Worm (Caenorhabditis elegans) whole organism, L4/young adult: ENCODE data around the gene ZK546.2.
"Not testable (repeated sequence)": the region's sequence is repeated elsewhere in the genome, so short reads cannot be mapped to it uniquely, and the experiment has no call there.

Experiments used
- W03F9.2 ChIP-seq: fragments of 150-350 bp; optimal IDR thresholded peaks from 2 replicates; lab custom pipeline; 2014; ENCODE audit warnings: missing biosample characterization, missing genetic modification characterization
- dao-5 ChIP-seq: sonication (generic microtip); optimal IDR thresholded peaks from 2 replicates; lab custom pipeline; 2016; ENCODE audit warnings: missing genotype, missing genetic modification characterization, moderate library complexity, missing compliant biosample characterization
- him-1 ChIP-seq: sonication (generic microtip); optimal IDR thresholded peaks from 2 replicates; lab custom pipeline; 2016; ENCODE audit warnings: missing genotype, missing genetic modification reagents, missing genetic modification characterization, missing compliant biosample characterization

ZK546.2 gene

DNA sequence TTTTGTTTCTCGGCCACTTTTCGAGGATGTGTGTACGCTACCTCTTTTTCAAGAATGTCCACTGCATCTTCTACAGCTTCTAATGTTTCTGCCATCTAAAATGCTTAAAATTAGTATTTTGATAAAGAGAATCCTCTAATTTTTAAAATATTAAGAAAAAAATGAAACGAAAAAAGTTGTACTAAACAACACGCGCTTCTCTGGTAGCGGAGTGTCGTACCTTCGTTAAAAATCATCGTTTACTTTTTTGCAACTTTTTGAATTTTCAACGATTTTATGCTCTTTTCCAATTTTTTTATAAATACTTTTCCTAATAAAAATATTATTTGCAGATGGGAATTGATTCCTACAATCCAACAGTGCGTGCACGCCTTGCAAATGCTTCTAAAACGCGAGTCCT is at the start of gene ZK546.2, which contains the start of gene gldi-11:
Gene ZK546.2, plus strand, starts transcription at position 333 of the 400 bp plus-strand sequence.
Gene gldi-11, minus strand, starts transcription at position 95 of the 400 bp plus-strand sequence.
- TF ChIP-seq him-1, result no peak
- TF ChIP-seq dao-5, result no peak
- TF ChIP-seq W03F9.2 (tag; lab: Kevin White, UChicago), result no peak

DNA sequence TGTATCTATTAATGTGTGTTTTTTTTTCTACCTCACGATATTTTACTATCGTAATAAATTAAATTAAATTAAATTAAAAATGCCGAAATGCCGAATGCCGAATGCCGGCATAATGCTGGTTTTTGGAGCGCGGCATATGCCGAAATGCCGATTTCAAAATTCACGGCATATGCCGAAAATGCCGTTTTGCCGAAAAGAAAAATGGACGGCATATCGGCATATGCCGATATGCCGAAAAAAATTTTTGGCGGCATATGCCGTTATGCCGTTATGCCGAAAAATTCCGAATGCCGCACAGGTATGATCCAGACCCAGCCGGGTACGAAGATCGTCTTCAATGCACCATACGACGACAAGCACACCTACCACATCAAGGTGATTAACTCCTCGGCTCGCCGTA is 47.3 kb upstream of the ZK546.2 start, which contains the start of gene msp-32:
Gene msp-32, plus strand, starts transcription at position 301 of the 400 bp plus-strand sequence.
- TF ChIP-seq W03F9.2 (tag; lab: Kevin White, UChicago); him-1; dao-5: not testable (repeated sequence)

DNA sequence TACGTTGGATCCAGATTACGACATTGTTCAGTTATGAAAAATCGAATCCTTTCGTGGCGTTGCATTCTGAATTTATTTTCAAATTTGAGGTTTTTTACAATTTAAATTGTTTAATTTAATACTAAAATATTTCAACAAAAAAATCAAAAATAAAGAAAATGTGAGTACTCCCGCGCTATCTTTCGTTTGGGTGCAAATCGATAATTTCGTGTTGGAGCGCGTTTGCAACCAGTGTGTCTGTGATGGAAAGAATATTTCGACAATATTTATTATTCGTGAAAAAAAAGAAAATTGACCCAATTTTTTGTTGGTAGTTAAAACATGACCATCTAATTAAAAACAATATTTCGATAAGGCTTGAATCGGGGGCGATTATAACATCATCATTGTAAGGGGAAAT is 43.8 kb upstream of the ZK546.2 start, which contains the start of gene R05F9.9:
Gene R05F9.9, minus strand, starts transcription at position 66 of the 400 bp plus-strand sequence.
- TF ChIP-seq W03F9.2 (tag; lab: Kevin White, UChicago) (no peak), dao-5 (no peak), him-1 (no peak)

DNA sequence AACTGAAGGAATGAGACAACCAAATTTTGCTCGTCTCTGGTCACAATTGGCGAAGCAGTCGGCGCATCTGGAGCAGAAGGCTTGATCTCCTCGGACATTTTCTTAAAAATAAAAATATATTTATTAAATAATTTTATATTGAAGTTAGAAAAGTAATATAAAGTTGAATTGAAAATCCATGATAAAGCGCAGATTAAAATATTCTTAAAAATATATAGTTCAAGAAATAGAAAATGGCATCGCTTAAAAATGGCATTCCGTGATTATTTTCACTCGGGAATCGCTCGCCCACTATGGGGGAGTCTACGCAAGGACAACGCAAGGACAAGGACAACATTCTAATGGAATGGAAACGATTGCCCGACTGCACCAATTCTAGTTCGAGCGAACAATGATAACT is 42.1 kb upstream of the ZK546.2 start, which contains the start of gene sgt-1:
Gene sgt-1, minus strand, starts transcription at position 101 of the 400 bp plus-strand sequence.
- TF ChIP-seq him-1; W03F9.2 (tag; lab: Kevin White, UChicago); dao-5: not testable (repeated sequence)

DNA sequence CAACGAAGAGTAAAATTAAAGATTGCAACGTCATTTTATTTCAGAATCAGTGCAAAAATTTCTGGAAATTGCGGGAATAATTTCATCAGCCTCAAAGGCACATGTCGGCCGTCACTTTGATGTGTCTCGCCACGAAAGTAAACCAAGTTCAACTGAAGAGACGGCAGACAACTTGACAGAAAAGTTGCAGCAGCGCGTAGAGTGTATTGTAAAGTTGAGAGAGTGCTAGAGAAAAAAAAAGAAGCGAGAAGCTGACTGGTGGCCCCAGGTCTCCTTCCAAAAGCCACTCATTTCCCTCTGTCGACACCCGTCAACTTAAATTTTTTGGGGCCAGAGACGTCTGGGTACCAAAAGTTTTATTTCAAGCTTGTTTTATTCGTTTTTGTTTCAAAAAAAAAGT is 41.5 kb upstream of the ZK546.2 start:
- TF ChIP-seq W03F9.2 (tag; lab: Kevin White, UChicago) (peak; percentile 88), dao-5 (no peak), him-1 (no peak)

DNA sequence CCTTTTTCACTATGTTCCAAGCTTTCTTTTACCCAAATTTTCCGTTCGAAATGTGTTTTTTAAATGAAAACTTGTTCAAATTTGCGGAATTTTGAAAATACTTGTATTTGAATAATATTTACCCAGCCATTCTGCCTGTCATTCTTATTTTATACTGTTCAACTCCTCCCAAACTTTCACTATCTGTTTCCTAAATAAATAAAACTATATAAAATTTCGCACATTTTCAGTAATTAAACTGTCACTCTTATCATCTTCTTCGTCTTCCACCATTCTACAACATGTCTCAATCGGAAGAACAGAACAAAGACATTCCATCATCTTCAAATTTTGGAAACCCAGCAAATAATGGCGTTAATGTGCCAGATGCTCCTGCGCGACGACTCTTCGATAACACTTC is 41.0 kb upstream of the ZK546.2 start, which contains the start of gene btbd-10:
Gene btbd-10, plus strand, starts transcription at position 231 of the 400 bp plus-strand sequence.
- no peak for TF ChIP-seq dao-5
- no peak for TF ChIP-seq him-1
- no peak for TF ChIP-seq W03F9.2 (tag; lab: Kevin White, UChicago)

DNA sequence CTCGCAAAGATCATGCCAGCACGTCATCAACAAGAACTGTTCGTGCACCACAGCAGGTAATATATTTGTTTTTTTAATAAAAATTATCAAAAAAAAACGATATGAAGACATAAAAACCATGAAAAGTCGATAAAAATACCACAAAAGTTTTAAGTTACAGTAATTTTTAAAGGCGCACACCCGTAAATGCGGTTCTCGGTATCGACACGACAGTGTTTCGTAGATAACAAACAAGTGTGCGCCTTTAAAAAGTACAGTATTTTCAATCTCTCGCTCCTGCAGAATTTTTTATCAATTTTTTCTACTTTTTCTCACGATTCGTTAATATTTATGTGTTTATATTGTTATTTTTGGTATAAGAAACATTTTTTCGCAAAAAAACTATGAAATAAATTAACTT is 40.5 kb upstream of the ZK546.2 start:
- TF ChIP-seq W03F9.2 (tag; lab: Kevin White, UChicago), result no peak
- TF ChIP-seq him-1, result no peak
- TF ChIP-seq dao-5, result no peak

DNA sequence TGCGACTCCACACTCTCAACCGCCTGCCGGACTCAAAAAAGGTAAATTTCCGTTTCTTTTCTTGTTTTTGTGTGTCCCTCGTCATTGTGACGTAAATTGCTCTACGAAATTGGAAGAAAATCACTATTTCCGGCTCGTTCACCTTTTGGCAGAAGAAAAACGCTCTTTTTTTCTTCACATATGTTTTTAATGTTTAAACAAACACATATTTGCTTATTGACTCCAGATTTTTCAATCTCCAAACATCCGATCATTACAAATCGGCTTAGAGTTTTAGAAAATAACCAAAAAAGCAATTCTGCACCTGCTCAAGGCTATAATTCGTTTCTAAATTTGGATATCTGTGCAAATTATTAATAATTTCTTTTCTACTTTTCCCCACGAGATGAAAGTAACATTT is 39.9 kb upstream of the ZK546.2 start:
- TF ChIP-seq him-1, result no peak
- no peak for TF ChIP-seq W03F9.2 (tag; lab: Kevin White, UChicago)
- TF ChIP-seq dao-5, result no peak

DNA sequence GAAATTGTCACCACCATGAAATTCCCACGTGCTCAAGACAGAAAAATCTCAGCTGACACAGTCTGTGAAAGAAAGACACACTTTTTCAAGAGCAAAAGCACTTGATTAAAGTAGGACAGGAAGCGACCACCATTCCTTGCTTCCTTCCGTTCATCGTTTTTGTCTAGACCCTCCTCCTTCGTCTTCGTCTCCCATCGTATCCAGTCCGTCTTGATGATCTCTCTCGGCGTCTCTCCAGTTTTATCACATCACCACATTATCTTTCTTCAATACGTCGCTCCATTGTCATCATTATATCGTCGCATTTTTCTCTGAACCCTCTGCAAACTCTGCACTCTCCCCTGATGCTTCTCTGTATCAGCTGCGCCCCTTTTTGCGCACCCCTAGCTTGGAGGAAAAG is 37.7 kb upstream of the ZK546.2 start:
- TF ChIP-seq W03F9.2 (tag; lab: Kevin White, UChicago), result no peak
- no peak for TF ChIP-seq him-1
- no peak for TF ChIP-seq dao-5

DNA sequence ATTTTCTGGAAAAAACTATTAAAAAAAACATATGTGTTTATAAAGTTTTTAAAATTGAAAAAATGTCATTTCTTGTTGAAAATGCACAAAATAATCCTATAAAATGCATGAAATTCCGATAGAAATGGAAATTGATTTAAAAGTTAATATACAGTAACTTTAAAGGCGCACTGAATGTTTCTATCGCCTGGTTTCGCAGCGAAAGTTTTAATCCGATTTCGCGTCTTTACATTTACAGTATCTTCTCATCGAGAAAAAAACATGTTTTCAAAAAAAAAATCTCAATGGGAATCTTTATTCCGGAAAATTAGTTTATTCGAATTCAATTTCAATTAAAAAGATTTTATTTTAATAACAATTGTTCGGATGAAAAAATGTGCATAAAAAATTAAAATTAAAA is 31.6 kb upstream of the ZK546.2 start, which contains the start of gene R05F9.11:
Gene R05F9.11, minus strand, starts transcription at position 5 of the 400 bp plus-strand sequence.
- TF ChIP-seq W03F9.2 (tag; lab: Kevin White, UChicago), result no peak
- TF ChIP-seq dao-5, result no peak
- TF ChIP-seq him-1, result no peak

DNA sequence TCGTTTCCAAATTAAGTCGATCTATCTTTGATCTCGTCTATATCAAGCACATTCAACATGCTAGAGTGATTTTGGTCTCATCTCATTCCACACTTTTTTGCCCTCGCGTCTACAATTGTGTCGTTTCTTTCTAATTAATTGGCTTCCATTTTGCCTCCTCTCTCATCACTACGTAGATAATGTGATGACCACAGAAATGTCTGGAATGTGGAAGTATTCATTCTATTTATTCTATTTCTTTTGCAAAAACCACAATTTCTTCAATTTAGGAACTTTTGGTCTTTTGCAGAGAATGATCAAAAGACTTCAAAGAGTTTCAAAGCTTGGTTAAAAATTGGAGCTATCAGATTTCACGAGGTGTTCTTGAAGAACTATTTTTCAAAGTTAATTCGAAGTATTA is 30.3 kb upstream of the ZK546.2 start:
- TF ChIP-seq him-1, result no peak

DNA sequence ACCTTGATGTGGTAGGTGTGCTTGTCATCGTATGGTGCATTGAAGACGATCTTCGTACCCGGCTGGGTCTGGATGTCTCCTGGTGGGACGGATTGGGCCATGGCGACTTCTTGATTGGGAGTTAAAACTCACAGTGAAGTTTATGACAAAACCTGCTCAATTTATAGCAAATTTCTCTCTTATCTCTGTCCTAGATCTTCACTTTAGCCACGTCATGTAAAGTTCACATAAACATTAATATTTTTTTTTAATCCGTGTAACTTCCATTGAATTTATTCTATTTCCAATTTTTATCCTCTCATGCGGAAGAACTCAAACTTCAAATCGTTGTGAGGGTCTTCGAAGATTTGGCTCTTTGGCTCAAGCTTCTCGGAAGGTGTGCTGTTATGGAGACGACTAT is 29.4 kb upstream of the ZK546.2 start, which contains the start of gene msp-31:
Gene msp-31, minus strand, starts transcription at position 101 of the 400 bp plus-strand sequence.
- not testable (repeated sequence) for TF ChIP-seq W03F9.2 (tag; lab: Kevin White, UChicago); him-1; dao-5

DNA sequence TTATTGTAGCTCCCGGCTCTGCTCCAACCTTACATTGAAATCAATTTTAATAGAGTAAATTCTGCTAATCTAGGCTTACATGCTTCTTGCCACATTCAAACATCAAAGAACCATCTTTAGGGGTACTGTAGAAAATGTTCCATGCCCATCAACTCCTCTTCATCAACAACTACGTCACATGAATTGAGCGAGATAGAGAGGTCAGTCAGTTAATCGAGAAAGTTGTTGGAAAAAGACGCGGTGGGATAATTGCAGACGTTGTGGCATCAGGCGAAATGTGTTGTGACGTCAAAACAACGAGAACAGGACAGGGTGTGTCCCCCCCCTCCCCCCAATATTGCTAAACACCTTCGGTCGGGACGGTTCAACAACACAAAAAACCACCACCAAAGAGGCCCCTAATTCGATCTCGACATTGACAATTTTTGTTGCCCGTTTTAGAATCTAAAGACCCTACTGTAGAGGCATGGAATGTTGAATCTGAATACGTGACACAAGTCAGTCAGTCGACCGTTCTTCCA is 27.3 kb upstream of the ZK546.2 start:
- TF ChIP-seq him-1 (no peak), W03F9.2 (tag; lab: Kevin White, UChicago) (no peak), dao-5 (no peak)

DNA sequence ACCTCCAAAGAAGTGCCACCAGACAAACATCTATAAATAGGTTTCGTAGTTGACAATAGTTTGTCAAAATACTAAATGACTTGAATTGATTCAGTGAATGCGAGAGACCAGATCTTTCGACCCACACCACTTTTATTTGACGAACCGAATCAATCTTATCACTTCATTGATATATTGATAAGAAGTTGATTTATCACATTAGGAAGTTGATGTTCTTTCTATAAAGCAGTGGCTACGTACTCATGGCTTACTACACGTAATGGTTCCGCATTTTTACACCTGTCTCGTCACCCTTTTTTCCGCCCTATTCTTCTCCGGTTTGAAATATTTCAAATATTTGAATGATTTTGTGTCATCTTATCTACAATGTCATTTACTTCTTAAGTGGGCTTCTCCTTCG is 25.2 kb upstream of the ZK546.2 start:
- TF ChIP-seq W03F9.2 (tag; lab: Kevin White, UChicago) (no peak), dao-5 (no peak), him-1 (no peak)

DNA sequence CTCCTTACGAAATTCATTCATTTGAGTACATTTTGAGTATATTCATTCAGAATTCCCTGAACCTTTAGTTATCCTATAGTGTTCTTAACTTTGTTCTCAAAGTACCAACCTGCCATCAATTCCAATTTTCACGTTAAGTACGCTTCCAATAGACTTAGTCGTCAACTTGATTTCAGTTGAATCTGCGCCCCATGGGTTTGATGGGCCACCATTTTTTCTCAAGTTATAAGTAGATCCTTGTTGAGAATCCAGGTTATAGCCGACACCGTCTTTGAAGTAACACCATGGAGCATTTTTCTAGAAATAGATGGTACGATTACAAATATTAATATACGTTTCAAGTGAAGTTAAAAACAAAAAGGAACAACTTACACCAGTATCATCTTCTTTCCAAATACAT is 21.1 kb upstream of the ZK546.2 start:
- no peak for TF ChIP-seq dao-5
- no peak for TF ChIP-seq W03F9.2 (tag; lab: Kevin White, UChicago)
- no peak for TF ChIP-seq him-1
